Worm (Caenorhabditis elegans) whole organism, late embryonic: ENCODE results near the gene sulp-4.
A peak's percentile ranks its signal among the peaks of the same experiment; 100 is the strongest.

Experiments used
- C08G9.2 ChIP-seq: sonication (generic microtip); optimal IDR thresholded peaks from 2 replicates; lab custom pipeline; 2016; ENCODE audit warnings: mild to moderate bottlenecking, missing genetic modification characterization, moderate library complexity, missing compliant biosample characterization
- F13H6.1 ChIP-seq: sonication (generic microtip); optimal IDR thresholded peaks from 2 replicates; lab custom pipeline; 2016; ENCODE audit warnings: missing genetic modification characterization, missing compliant biosample characterization
- K09A11.1 ChIP-seq: sonication (generic microtip); optimal IDR thresholded peaks from 2 replicates; lab custom pipeline; 2017; ENCODE audit warnings: antibody characterized with exemption, mild to moderate bottlenecking, missing genetic modification characterization, missing compliant biosample characterization; ENCODE audit not compliant: insufficient read depth
- Y22D7AL.16 ChIP-seq: sonication (generic microtip); optimal IDR thresholded peaks from 2 replicates; lab custom pipeline; 2016; ENCODE audit warnings: missing genetic modification characterization, missing compliant biosample characterization
- ahr-1 ChIP-seq: sonication (generic microtip); optimal IDR thresholded peaks from 2 replicates; lab custom pipeline; 2016; ENCODE audit warnings: missing genetic modification characterization, missing compliant biosample characterization
- ama-1 ChIP-seq: fragments of 150-350 bp; optimal IDR thresholded peaks from 2 replicates; lab custom pipeline; 2014
- ceh-14 ChIP-seq: sonication (generic microtip); optimal IDR thresholded peaks from 2 replicates; lab custom pipeline; 2016; ENCODE audit warnings: missing genotype, missing genetic modification characterization, missing compliant biosample characterization
- ceh-19 ChIP-seq: fragments of 200-800 bp; sonication (Bioruptor generic); optimal IDR thresholded peaks from 2 replicates; lab custom pipeline; 2018; ENCODE audit warnings: mild to moderate bottlenecking, missing genetic modification characterization, missing compliant biosample characterization
- ceh-24 ChIP-seq: sonication (generic microtip); optimal IDR thresholded peaks from 2 replicates; lab custom pipeline; 2016; ENCODE audit warnings: mild to moderate bottlenecking, missing genetic modification characterization, missing compliant biosample characterization
- ceh-30 ChIP-seq: fragments of 150-350 bp; optimal IDR thresholded peaks from 2 replicates; lab custom pipeline; 2014; ENCODE audit warnings: missing biosample characterization, missing genetic modification characterization
- ceh-34 ChIP-seq: sonication (generic microtip); optimal IDR thresholded peaks from 2 replicates; lab custom pipeline; 2016; ENCODE audit warnings: mild to moderate bottlenecking, missing genetic modification characterization, missing compliant biosample characterization
- ceh-45 ChIP-seq: fragments of 200-800 bp; sonication (Bioruptor generic); IDR thresholded peaks from 2 replicates; pipeline ENCODE4 v1.3.6; 2022; ENCODE audit warnings: missing genetic modification reagents, missing genetic modification characterization, missing compliant biosample characterization
- ceh-48 ChIP-seq: sonication (generic microtip); optimal IDR thresholded peaks from 2 replicates; lab custom pipeline; 2016; ENCODE audit warnings: missing genetic modification characterization, inconsistent platforms, missing compliant biosample characterization
- ceh-6 ChIP-seq: fragments of 200-800 bp; sonication (Bioruptor generic); optimal IDR thresholded peaks from 2 replicates; lab custom pipeline; 2018; ENCODE audit warnings: mild to moderate bottlenecking, missing genetic modification characterization, missing compliant biosample characterization
- che-1 ChIP-seq: sonication (generic microtip); optimal IDR thresholded peaks from 2 replicates; lab custom pipeline; 2016; ENCODE audit warnings: mild to moderate bottlenecking, missing genetic modification characterization, missing compliant biosample characterization
- dmd-4 ChIP-seq: sonication (generic microtip); optimal IDR thresholded peaks from 2 replicates; lab custom pipeline; 2016; ENCODE audit warnings: borderline replicate concordance, missing genetic modification characterization, missing compliant biosample characterization
- dve-1 ChIP-seq: sonication (generic microtip); optimal IDR thresholded peaks from 2 replicates; lab custom pipeline; 2017; ENCODE audit warnings: antibody characterized with exemption, mild to moderate bottlenecking, missing genetic modification characterization, missing compliant biosample characterization
- elt-2 ChIP-seq: sonication (generic microtip); optimal IDR thresholded peaks from 2 replicates; lab custom pipeline; 2016; ENCODE audit warnings: missing genetic modification reagents, missing genetic modification characterization, missing compliant biosample characterization
- ets-4 ChIP-seq: sonication (generic microtip); optimal IDR thresholded peaks from 2 replicates; lab custom pipeline; 2016; ENCODE audit warnings: missing genetic modification characterization, missing compliant biosample characterization
- eyg-1 ChIP-seq: sonication (generic microtip); optimal IDR thresholded peaks from 2 replicates; lab custom pipeline; 2016; ENCODE audit warnings: missing genotype, missing genetic modification characterization, missing compliant biosample characterization
- fax-1 ChIP-seq: sonication (generic microtip); optimal IDR thresholded peaks from 2 replicates; lab custom pipeline; 2016; ENCODE audit warnings: missing genotype, missing genetic modification characterization, missing compliant biosample characterization
- fkh-10 ChIP-seq: fragments of 150-350 bp; optimal IDR thresholded peaks from 2 replicates; lab custom pipeline; 2014; ENCODE audit warnings: missing biosample characterization, missing genetic modification reagents, missing genetic modification characterization
- fkh-6 ChIP-seq: sonication (generic microtip); optimal IDR thresholded peaks from 2 replicates; lab custom pipeline; 2016; ENCODE audit warnings: missing genetic modification characterization, missing compliant biosample characterization
- gmeb-2 ChIP-seq: sonication (generic microtip); optimal IDR thresholded peaks from 2 replicates; lab custom pipeline; 2016; ENCODE audit warnings: missing genetic modification characterization, inconsistent platforms, missing compliant biosample characterization
- hlh-13 ChIP-seq: fragments of 200-800 bp; sonication (Bioruptor generic); optimal IDR thresholded peaks from 2 replicates; lab custom pipeline; 2018; ENCODE audit warnings: mild to moderate bottlenecking, missing genetic modification characterization, missing compliant biosample characterization
- hlh-15 ChIP-seq: sonication (generic microtip); optimal IDR thresholded peaks from 2 replicates; lab custom pipeline; 2016; ENCODE audit warnings: missing genetic modification characterization, missing compliant biosample characterization
- hlh-30 ChIP-seq: sonication (generic microtip); optimal IDR thresholded peaks from 2 replicates; lab custom pipeline; 2017; ENCODE audit warnings: antibody characterized with exemption, missing genetic modification characterization, missing compliant biosample characterization; ENCODE audit not compliant: insufficient read depth
- hlh-8 ChIP-seq: sonication (generic microtip); optimal IDR thresholded peaks from 2 replicates; lab custom pipeline; 2016; ENCODE audit warnings: missing genotype, missing genetic modification characterization, missing compliant biosample characterization
- lin-11 ChIP-seq: fragments of 200-800 bp; sonication (Bioruptor generic); optimal IDR thresholded peaks from 2 replicates; lab custom pipeline; 2018; ENCODE audit warnings: mild to moderate bottlenecking, missing genetic modification characterization, missing compliant biosample characterization
- nhr-11 ChIP-seq: fragments of 150-350 bp; optimal IDR thresholded peaks from 2 replicates; lab custom pipeline; 2014; ENCODE audit warnings: missing biosample characterization, missing genetic modification characterization
- npax-4 ChIP-seq: sonication (generic microtip); optimal IDR thresholded peaks from 2 replicates; lab custom pipeline; 2016; ENCODE audit warnings: missing genetic modification characterization, missing compliant biosample characterization
- odd-2 ChIP-seq: sonication (generic microtip); optimal IDR thresholded peaks from 2 replicates; lab custom pipeline; 2017; ENCODE audit warnings: antibody characterized with exemption, mild to moderate bottlenecking, missing genetic modification characterization, missing compliant biosample characterization
- pag-3 ChIP-seq: sonication (generic microtip); optimal IDR thresholded peaks from 2 replicates; lab custom pipeline; 2016; ENCODE audit warnings: missing compliant biosample characterization, missing genetic modification characterization, borderline replicate concordance
- pat-9 ChIP-seq: fragments of 200-800 bp; sonication (Bioruptor generic); optimal IDR thresholded peaks from 2 replicates; lab custom pipeline; 2018; ENCODE audit warnings: mild to moderate bottlenecking, missing genetic modification characterization, moderate library complexity, missing compliant biosample characterization
- pax-1 ChIP-seq: fragments of 150-350 bp; optimal IDR thresholded peaks from 2 replicates; lab custom pipeline; 2014; ENCODE audit warnings: missing biosample characterization, missing genetic modification characterization
- pha-2 ChIP-seq: sonication (generic microtip); optimal IDR thresholded peaks from 2 replicates; lab custom pipeline; 2017; ENCODE audit warnings: mild to moderate bottlenecking, missing genetic modification characterization, missing compliant biosample characterization
- pqm-1 ChIP-seq: sonication (generic microtip); optimal IDR thresholded peaks from 2 replicates; lab custom pipeline; 2016; ENCODE audit warnings: missing genetic modification characterization, missing compliant biosample characterization
- pros-1 ChIP-seq: fragments of 150-350 bp; optimal IDR thresholded peaks from 2 replicates; lab custom pipeline; 2014; ENCODE audit warnings: missing biosample characterization, missing genetic modification reagents, missing genetic modification characterization
- ref-2 ChIP-seq: sonication (generic microtip); optimal IDR thresholded peaks from 2 replicates; lab custom pipeline; 2016; ENCODE audit warnings: missing genetic modification characterization, missing compliant biosample characterization
- rnt-1 ChIP-seq: sonication (generic microtip); optimal IDR thresholded peaks from 2 replicates; lab custom pipeline; 2016; ENCODE audit warnings: missing genetic modification characterization, missing compliant biosample characterization
- sdc-2 ChIP-seq: sonication (generic microtip); optimal IDR thresholded peaks from 2 replicates; lab custom pipeline; 2016; ENCODE audit warnings: missing genotype, missing genetic modification characterization, missing compliant biosample characterization
- sox-2 ChIP-seq: fragments of 200-800 bp; sonication (Bioruptor generic); IDR thresholded peaks from 2 replicates; pipeline ENCODE4 v1.3.6; 2022; ENCODE audit warnings: missing genetic modification reagents, missing genetic modification characterization, missing compliant biosample characterization
- sox-4 ChIP-seq: sonication (generic microtip); optimal IDR thresholded peaks from 2 replicates; lab custom pipeline; 2017; ENCODE audit warnings: mild to moderate bottlenecking, missing genetic modification characterization, inconsistent platforms, missing compliant biosample characterization
- syd-9 ChIP-seq: sonication (generic microtip); optimal IDR thresholded peaks from 2 replicates; lab custom pipeline; 2016; ENCODE audit warnings: mild to moderate bottlenecking, missing genetic modification characterization, moderate library complexity, missing compliant biosample characterization
- tbx-2 ChIP-seq: sonication (generic microtip); optimal IDR thresholded peaks from 2 replicates; lab custom pipeline; 2016; ENCODE audit warnings: missing genetic modification characterization, missing compliant biosample characterization
- tbx-7 ChIP-seq: sonication (generic microtip); optimal IDR thresholded peaks from 2 replicates; lab custom pipeline; 2016; ENCODE audit warnings: missing genotype, missing genetic modification characterization, missing compliant biosample characterization
- ttx-3 ChIP-seq: sonication (generic microtip); optimal IDR thresholded peaks from 2 replicates; lab custom pipeline; 2016; ENCODE audit warnings: missing genetic modification reagents, missing genetic modification characterization, missing compliant biosample characterization
- unc-42 ChIP-seq: sonication (generic microtip); optimal IDR thresholded peaks from 2 replicates; lab custom pipeline; 2016; ENCODE audit warnings: missing genotype, missing genetic modification characterization, missing compliant biosample characterization

sulp-4 gene

DNA sequence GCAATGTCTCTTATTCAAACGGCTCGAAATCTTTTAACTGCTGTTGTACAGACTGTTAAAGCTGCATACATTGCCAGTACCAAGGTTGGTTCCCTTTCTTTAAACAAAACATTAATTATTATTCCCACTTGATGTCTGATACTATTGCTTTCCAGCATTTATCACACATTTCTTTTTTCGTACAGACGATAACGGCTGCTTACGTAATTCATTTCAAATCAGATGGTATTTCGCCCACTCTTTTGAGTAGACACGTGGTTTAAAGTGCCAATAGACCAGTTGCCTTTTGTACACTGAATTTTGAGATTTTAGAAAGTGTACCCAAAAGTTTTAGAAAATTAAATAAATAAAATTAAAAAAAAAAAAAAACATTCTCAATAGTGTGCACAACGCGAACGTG, 25.8 kb upstream of the sulp-4 start:
- TF ChIP-seq elt-2 (tag; lab: Kevin White, UChicago) (no peak), tbx-7 (tag; lab: Kevin White, UChicago) (no peak), unc-42 (tag; lab: Kevin White, UChicago) (no peak), eyg-1 (tag; lab: Kevin White, UChicago) (no peak), dve-1 (tag; lab: Kevin White, UChicago) (no peak), hlh-8 (tag; lab: Kevin White, UChicago) (no peak), tbx-2 (no peak), odd-2 (tag; lab: Kevin White, UChicago) (no peak), ceh-6 (no peak), ets-4 (tag; lab: Kevin White, UChicago) (no peak), ceh-30 (tag; lab: Kevin White, UChicago) (no peak), Y22D7AL.16 (tag; lab: Kevin White, UChicago) (no peak), ceh-14 (no peak)

DNA sequence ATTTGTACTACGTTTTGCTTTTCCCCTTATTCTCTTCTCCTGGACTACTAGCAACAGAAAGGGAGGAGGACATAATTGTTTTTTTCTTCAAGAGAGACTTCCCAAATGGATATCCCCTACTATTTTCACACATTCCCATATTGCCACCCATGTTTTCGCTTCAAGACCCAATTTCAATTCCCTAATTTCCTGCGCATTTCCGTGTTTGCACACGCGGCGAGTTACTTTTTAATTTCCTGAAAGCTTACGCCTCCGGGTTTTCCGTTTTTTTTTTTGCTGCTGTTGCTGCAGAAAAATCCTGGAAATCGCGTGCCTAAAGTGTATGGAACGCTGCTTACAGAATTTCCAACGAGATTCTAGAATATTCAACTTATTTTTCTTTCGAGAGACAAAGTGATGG, 22.9 kb upstream of the sulp-4 start:
- no peak for TF ChIP-seq ceh-6
- TF ChIP-seq unc-42 (tag; lab: Kevin White, UChicago) = peak; percentile 21
- TF ChIP-seq sdc-2 (tag; lab: Kevin White, UChicago) = no peak
- no peak for TF ChIP-seq sox-4
- TF ChIP-seq ttx-3 (tag; lab: Kevin White, UChicago) = peak; percentile 6
- no peak for TF ChIP-seq ets-4 (tag; lab: Kevin White, UChicago)
- TF ChIP-seq nhr-11 = no peak
- no peak for TF ChIP-seq ceh-24
- TF ChIP-seq pat-9 (tag; lab: Kevin White, UChicago) = no peak
- TF ChIP-seq pqm-1 (tag; lab: Kevin White, UChicago) = no peak
- TF ChIP-seq fkh-6 = no peak
- no peak for TF ChIP-seq rnt-1 (tag; lab: Kevin White, UChicago)
- TF ChIP-seq ceh-34 = no peak
- peak; percentile 34 for TF ChIP-seq tbx-2
- TF ChIP-seq K09A11.1 (tag; lab: Kevin White, UChicago) = no peak
- no peak for TF ChIP-seq pag-3 (tag; lab: Kevin White, UChicago)
- TF ChIP-seq hlh-13 (GFP tag; lab: Kevin White, UChicago) = no peak
- TF ChIP-seq ama-1 (lab: Kevin White, UChicago) = no peak
- TF ChIP-seq ceh-14 = no peak
- no peak for TF ChIP-seq gmeb-2 (tag; lab: Kevin White, UChicago)
- no peak for TF ChIP-seq pax-1 (tag; lab: Kevin White, UChicago)
- no peak for TF ChIP-seq odd-2 (tag; lab: Kevin White, UChicago)
- TF ChIP-seq hlh-15 (tag; lab: Kevin White, UChicago) = no peak
- TF ChIP-seq sox-2 = no peak
- no peak for TF ChIP-seq npax-4 (tag; lab: Kevin White, UChicago)
- TF ChIP-seq pha-2 (tag; lab: Kevin White, UChicago) = no peak
- TF ChIP-seq fkh-10 (GFP tag; lab: Kevin White, UChicago) = no peak
- TF ChIP-seq C08G9.2 = no peak
- TF ChIP-seq pros-1 (tag; lab: Kevin White, UChicago) = no peak
- no peak for TF ChIP-seq ceh-30 (tag; lab: Kevin White, UChicago)
- TF ChIP-seq ceh-45 = no peak
- TF ChIP-seq ceh-48 (tag; lab: Kevin White, UChicago) = no peak
- TF ChIP-seq che-1 (tag; lab: Kevin White, UChicago) = peak; percentile 3
- TF ChIP-seq hlh-8 (tag; lab: Kevin White, UChicago) = no peak
- no peak for TF ChIP-seq dmd-4 (tag; lab: Kevin White, UChicago)
- TF ChIP-seq ceh-19 (GFP tag; lab: Kevin White, UChicago) = peak; percentile 29
- TF ChIP-seq ahr-1 (tag; lab: Kevin White, UChicago) = no peak
- TF ChIP-seq ref-2 (tag; lab: Kevin White, UChicago) = no peak
- no peak for TF ChIP-seq fax-1 (tag; lab: Kevin White, UChicago)
- no peak for TF ChIP-seq syd-9 (tag; lab: Kevin White, UChicago)
- TF ChIP-seq dve-1 (tag; lab: Kevin White, UChicago) = no peak
- TF ChIP-seq F13H6.1 (tag; lab: Kevin White, UChicago) = no peak
- no peak for TF ChIP-seq hlh-30 (tag; lab: Kevin White, UChicago)
- TF ChIP-seq lin-11 = no peak
